Fruit fly (Drosophila melanogaster): ENCODE results near the gene Sdic3.
A peak's percentile ranks its signal among the peaks of the same experiment; 100 is the strongest.

Sdic3 gene

dm6 chrX:20235794-20236513 lies 41.9 kb upstream of the Sdic3 start, which contains the start of gene sw (continued):
- no peak for TF ChIP-seq CG1529 (GFP tag; optimal IDR thresholded peaks at IDR 0.05)
- TF ChIP-seq TFAM (GFP tag; optimal IDR thresholded peaks at IDR 0.05), result no peak
- peak; percentile 79 for TF ChIP-seq CG32532 (GFP tag; IDR thresholded peaks at IDR 0.05)
- TF ChIP-seq Opbp (GFP tag; IDR thresholded peaks at IDR 0.05; ENCODE audit: partially characterized antibody), result peak; percentile 90
- TF ChIP-seq CG30403 (GFP tag; optimal IDR thresholded peaks at IDR 0.05), result peak; percentile 52
- no peak for TF ChIP-seq ham (GFP tag; IDR thresholded peaks at IDR 0.05)
- TF ChIP-seq Doc3 (GFP tag; IDR thresholded peaks at IDR 0.05; ENCODE audit: partially characterized antibody), result peak; percentile 90
- TF ChIP-seq zfh2 (GFP tag; optimal IDR thresholded peaks at IDR 0.05), result peak; percentile 85
- TF ChIP-seq CG4617 (GFP tag; optimal IDR thresholded peaks at IDR 0.05; ENCODE audit: borderline replicate concordance), result peak; percentile 85
- TF ChIP-seq CG31365 (tag; optimal IDR thresholded peaks at IDR 0.05), result no peak
- peak; percentile 27 for TF ChIP-seq az2 (GFP tag; optimal IDR thresholded peaks at IDR 0.05)
- peak; percentile 34 for TF ChIP-seq CG17359 (tag; optimal IDR thresholded peaks at IDR 0.05)
- TF ChIP-seq CG10366 (GFP tag; IDR thresholded peaks at IDR 0.05), result peak; percentile 53
- 0 out of 2 replicates have a peak, but pooled peaks have one; percentile 8 for TF ChIP-seq danr (GFP tag; IDR thresholded peaks at IDR 0.05)
- TF ChIP-seq tap (tag; optimal IDR thresholded peaks at IDR 0.05), result no peak
- TF ChIP-seq Myb (GFP tag; optimal IDR thresholded peaks at IDR 0.05), result peak; percentile 26
- TF ChIP-seq CG1647 (GFP tag; optimal IDR thresholded peaks at IDR 0.05), result peak; percentile 22
- peak; percentile 23 for TF ChIP-seq CG16815 (GFP tag; optimal IDR thresholded peaks at IDR 0.05)
- TF ChIP-seq kah (GFP tag; optimal IDR thresholded peaks at IDR 0.05), result no peak
- TF ChIP-seq HLH54F (GFP tag; optimal IDR thresholded peaks at IDR 0.05), result peak; percentile 74
- peak; percentile 55 for TF ChIP-seq CG10543 (GFP tag; optimal IDR thresholded peaks at IDR 0.05)
- peak; percentile 13 for TF ChIP-seq Usf (GFP tag; optimal IDR thresholded peaks at IDR 0.05)
- TF ChIP-seq CG1233 (GFP tag; optimal IDR thresholded peaks at IDR 0.05), result peak; percentile 28
- peak; percentile 44 for TF ChIP-seq CG31224 (GFP tag; IDR thresholded peaks at IDR 0.05)
- TF ChIP-seq Fer3 (tag; optimal IDR thresholded peaks at IDR 0.05), result peak; percentile 56
- TF ChIP-seq CG1602 (GFP tag; optimal IDR thresholded peaks at IDR 0.05), result peak; percentile 25
- peak; percentile 41 for TF ChIP-seq zen (tag; optimal IDR thresholded peaks at IDR 0.05)
- TF ChIP-seq CG14667 (GFP tag; IDR thresholded peaks at IDR 0.05), result peak; percentile 51; the same call in 1 of the 2 replicates
- TF ChIP-seq disco-r (GFP tag; optimal IDR thresholded peaks at IDR 0.05), result no peak
- TF ChIP-seq dimm (GFP tag; IDR thresholded peaks at IDR 0.05), result no peak
- peak; percentile 58 for TF ChIP-seq HmgZ (tag; optimal IDR thresholded peaks at IDR 0.05)
- TF ChIP-seq HLHmδ (GFP tag; optimal IDR thresholded peaks at IDR 0.05), result no peak
- TF ChIP-seq PHDP (tag; optimal IDR thresholded peaks at IDR 0.05), result peak; percentile 51
- no peak for TF ChIP-seq dati (GFP tag; IDR thresholded peaks at IDR 0.05)
- TF ChIP-seq zen2 (GFP tag; IDR thresholded peaks at IDR 0.05; ENCODE audit: partially characterized antibody), result peak; percentile 80
- TF ChIP-seq CG6791 (GFP tag; IDR thresholded peaks at IDR 0.05; ENCODE audit: partially characterized antibody), result peak; percentile 87
- no peak for TF ChIP-seq Camta (GFP tag; optimal IDR thresholded peaks at IDR 0.05)
- peak; percentile 30 for TF ChIP-seq CG17385 (GFP tag; optimal IDR thresholded peaks at IDR 0.05)
- TF ChIP-seq tx (GFP tag; optimal IDR thresholded peaks at IDR 0.05), result peak; percentile 67
- peak; percentile 63 for TF ChIP-seq twi (tag; optimal IDR thresholded peaks at IDR 0.05)
- peak; percentile 10 for TF ChIP-seq Bteb2 (GFP tag; optimal IDR thresholded peaks at IDR 0.05)
- TF ChIP-seq nmo (GFP tag; optimal IDR thresholded peaks at IDR 0.05), result peak; percentile 80
- TF ChIP-seq CG10147 (GFP tag; optimal IDR thresholded peaks at IDR 0.05), result peak; percentile 46
- TF ChIP-seq slou (GFP tag; optimal IDR thresholded peaks at IDR 0.05), result peak; percentile 10
- TF ChIP-seq CG13287 (GFP tag; IDR thresholded peaks at IDR 0.05; ENCODE audit: partially characterized antibody), result peak; percentile 92
- no peak for TF ChIP-seq CG8388 (GFP tag; optimal IDR thresholded peaks at IDR 0.05)
- TF ChIP-seq usp (GFP tag; optimal IDR thresholded peaks at IDR 0.05), result no peak
- TF ChIP-seq Gsc (GFP tag; IDR thresholded peaks at IDR 0.05), result no peak
- TF ChIP-seq Atf6 (GFP tag; IDR thresholded peaks at IDR 0.05), result peak; percentile 55; the same call in 1 of the 2 replicates
